Worm (Caenorhabditis elegans) whole organism, L1 larva: Measurements from ENCODE around the gene Y97E10AR.1.

Experiments
- C04F5.9 ChIP-seq: sonication (generic microtip); optimal IDR thresholded peaks from 2 replicates; lab custom pipeline; 2016; ENCODE audit warnings: missing genetic modification characterization, missing compliant biosample characterization
- C16A3.4 ChIP-seq: fragments of 150-350 bp; optimal IDR thresholded peaks from 2 replicates; lab custom pipeline; 2014; ENCODE audit warnings: missing biosample characterization, missing genetic modification characterization
- F16B12.6 ChIP-seq: fragments of 150-350 bp; optimal IDR thresholded peaks from 2 replicates; lab custom pipeline; 2014; ENCODE audit warnings: missing biosample characterization, missing genetic modification characterization
- ama-1 ChIP-seq: fragments of 150-350 bp; optimal IDR thresholded peaks from 2 replicates; lab custom pipeline; 2014
- blmp-1 ChIP-seq: fragments of 150-350 bp; optimal IDR thresholded peaks from 2 replicates; lab custom pipeline; 2014; ENCODE audit warnings: missing biosample characterization, missing genetic modification characterization
- ceh-82 ChIP-seq, 3 experiments: fragments of 150-350 bp in 1 of 3; sonication (generic microtip) in 2 of 3; optimal IDR thresholded peaks; 2 replicates each; lab custom pipeline; 2014 to 2017; ENCODE audit warnings: missing biosample characterization in 3 of 3, missing genetic modification characterization in 3 of 3
- ceh-88 ChIP-seq: fragments of 200-800 bp; sonication (Bioruptor generic); IDR thresholded peaks from 2 replicates; pipeline ENCODE4 v1.3.6; 2022; ENCODE audit warnings: missing genetic modification characterization, missing compliant biosample characterization
- dpl-1 ChIP-seq, 3 experiments: fragments of 150-350 bp in 2 of 3; sonication (generic microtip) in 1 of 3; optimal IDR thresholded peaks; 2 replicates each; lab custom pipeline; 2014 to 2017; ENCODE audit warnings: missing biosample characterization in 3 of 3, missing genetic modification characterization in 3 of 3, missing genetic modification reagents in 3 of 3
- dsc-1 ChIP-seq: sonication (generic microtip); optimal IDR thresholded peaks from 2 replicates; lab custom pipeline; 2016; ENCODE audit warnings: mild to moderate bottlenecking, missing genetic modification characterization, missing compliant biosample characterization
- efl-1 ChIP-seq, 4 experiments: fragments of 150-350 bp; optimal IDR thresholded peaks in 3 of 4; peaks in 1 of 4; 1 replicate in 1 of 4; 2 replicates in 3 of 4; lab custom pipeline; 2014; ENCODE audit warnings: missing biosample characterization in 2 of 4, missing genetic modification characterization in 2 of 4, missing genetic modification reagents in 2 of 4
- efl-3 ChIP-seq: fragments of 200-800 bp; sonication (Bioruptor generic); optimal IDR thresholded peaks from 2 replicates; lab custom pipeline; 2018; ENCODE audit warnings: mild to moderate bottlenecking, missing genetic modification characterization, missing compliant biosample characterization
- egl-27 ChIP-seq, 2 experiments: fragments of 150-350 bp in 1 of 2; sonication (generic microtip); optimal IDR thresholded peaks; 3 replicates each; lab custom pipeline; 2017 to 2018; ENCODE audit warnings: missing biosample characterization in 2 of 2, missing genetic modification characterization in 2 of 2, missing genetic modification reagents in 2 of 2
- fkh-10 ChIP-seq: sonication (generic microtip); optimal IDR thresholded peaks from 2 replicates; lab custom pipeline; 2017; ENCODE audit warnings: missing biosample characterization, missing genetic modification reagents, missing genetic modification characterization
- fkh-8 ChIP-seq: sonication (generic microtip); optimal IDR thresholded peaks from 2 replicates; lab custom pipeline; 2016; ENCODE audit warnings: mild to moderate bottlenecking, missing genetic modification characterization, missing compliant biosample characterization
- hpl-2 ChIP-seq: fragments of 150-350 bp; optimal IDR thresholded peaks from 2 replicates; lab custom pipeline; 2014; ENCODE audit warnings: missing biosample characterization, missing genetic modification reagents, missing genetic modification characterization
- lin-14 ChIP-seq: fragments of 200-800 bp; sonication (Bioruptor generic); optimal IDR thresholded peaks from 2 replicates; lab custom pipeline; 2018; ENCODE audit warnings: mild to moderate bottlenecking, missing genetic modification characterization, moderate library complexity, missing compliant biosample characterization
- lin-35 ChIP-seq, 2 experiments: fragments of 150-350 bp; optimal IDR thresholded peaks; 2 replicates each; lab custom pipeline; 2014; ENCODE audit warnings: missing biosample characterization in 2 of 2, missing genetic modification characterization in 2 of 2, missing genetic modification reagents in 2 of 2
- lin-39 ChIP-seq: fragments of 150-350 bp; optimal IDR thresholded peaks from 2 replicates; lab custom pipeline; 2014; ENCODE audit warnings: missing biosample characterization, missing genetic modification reagents, missing genetic modification characterization
- lsy-2 ChIP-seq, 2 experiments: fragments of 150-350 bp; optimal IDR thresholded peaks; 2 replicates each; lab custom pipeline; 2014; ENCODE audit warnings: missing biosample characterization in 2 of 2, missing genetic modification characterization in 2 of 2
- mep-1 ChIP-seq: fragments of 150-350 bp; optimal IDR thresholded peaks from 2 replicates; lab custom pipeline; 2014; ENCODE audit warnings: missing biosample characterization, missing genetic modification characterization
- nhr-11 ChIP-seq: fragments of 150-350 bp; optimal IDR thresholded peaks from 2 replicates; lab custom pipeline; 2014; ENCODE audit warnings: missing biosample characterization, missing genetic modification characterization
- nhr-20 ChIP-seq: sonication (generic microtip); optimal IDR thresholded peaks from 2 replicates; lab custom pipeline; 2016; ENCODE audit warnings: mild to moderate bottlenecking, missing genetic modification characterization, missing compliant biosample characterization
- nhr-28 ChIP-seq: fragments of 150-350 bp; optimal IDR thresholded peaks from 2 replicates; lab custom pipeline; 2014; ENCODE audit warnings: missing biosample characterization, missing genetic modification characterization
- nhr-47 ChIP-seq: sonication (generic microtip); optimal IDR thresholded peaks from 2 replicates; lab custom pipeline; 2016; ENCODE audit warnings: mild to moderate bottlenecking, missing genetic modification characterization, moderate library complexity, missing compliant biosample characterization
- nhr-71 ChIP-seq: sonication (generic microtip); optimal IDR thresholded peaks from 2 replicates; lab custom pipeline; 2016; ENCODE audit warnings: mild to moderate bottlenecking, missing genetic modification characterization, moderate library complexity, missing compliant biosample characterization
- nhr-77 ChIP-seq: fragments of 150-350 bp; optimal IDR thresholded peaks from 2 replicates; lab custom pipeline; 2014; ENCODE audit warnings: missing biosample characterization, missing genetic modification characterization
- nhr-85 ChIP-seq: sonication (generic microtip); peaks from one replicate; lab custom pipeline; 2016; ENCODE audit warnings: missing genetic modification characterization, inconsistent platforms, missing compliant biosample characterization
- pag-3 ChIP-seq: sonication (generic microtip); optimal IDR thresholded peaks from 2 replicates; lab custom pipeline; 2017; ENCODE audit warnings: missing genetic modification characterization, mild to moderate bottlenecking, missing compliant biosample characterization, antibody characterized with exemption, borderline replicate concordance; ENCODE audit not compliant: insufficient read depth
- pax-3 ChIP-seq: fragments of 200-800 bp; sonication (Bioruptor generic); optimal IDR thresholded peaks from 2 replicates; lab custom pipeline; 2018; ENCODE audit warnings: mild to moderate bottlenecking, missing genetic modification characterization, moderate library complexity, missing compliant biosample characterization
- pqm-1 ChIP-seq: sonication (generic microtip); optimal IDR thresholded peaks from 3 replicates; lab custom pipeline; 2017; ENCODE audit warnings: missing biosample characterization, missing genetic modification characterization
- rnt-1 ChIP-seq: sonication (generic microtip); optimal IDR thresholded peaks from 2 replicates; lab custom pipeline; 2016; ENCODE audit warnings: mild to moderate bottlenecking, missing genetic modification characterization, moderate library complexity, missing compliant biosample characterization
- skn-1 ChIP-seq: fragments of 150-350 bp; optimal IDR thresholded peaks from 2 replicates; lab custom pipeline; 2014; ENCODE audit warnings: missing biosample characterization, missing genetic modification characterization
- snpc-4 ChIP-seq: fragments of 150-350 bp; optimal IDR thresholded peaks from 2 replicates; lab custom pipeline; 2014; ENCODE audit warnings: missing biosample characterization, missing genetic modification characterization
- sox-4 ChIP-seq: sonication (generic microtip); optimal IDR thresholded peaks from 2 replicates; lab custom pipeline; 2016; ENCODE audit warnings: missing genetic modification characterization, missing compliant biosample characterization
- swsn-7 ChIP-seq: sonication (generic microtip); optimal IDR thresholded peaks from 2 replicates; lab custom pipeline; 2016; ENCODE audit warnings: missing genetic modification characterization, missing compliant biosample characterization
- tlp-1 ChIP-seq: fragments of 150-350 bp; optimal IDR thresholded peaks from 2 replicates; lab custom pipeline; 2014; ENCODE audit warnings: missing biosample characterization, missing genetic modification characterization
- unc-62 ChIP-seq: fragments of 150-350 bp; optimal IDR thresholded peaks from 2 replicates; lab custom pipeline; 2014; ENCODE audit warnings: missing biosample characterization, missing genetic modification reagents, missing genetic modification characterization
- unc-98 ChIP-seq: fragments of 200-800 bp; sonication (Bioruptor generic); IDR thresholded peaks from 2 replicates; pipeline ENCODE4 v1.3.6; 2022; ENCODE audit warnings: missing genetic modification characterization, missing compliant biosample characterization
- xbp-1 ChIP-seq: sonication (generic microtip); optimal IDR thresholded peaks from 2 replicates; lab custom pipeline; 2016; ENCODE audit warnings: missing genetic modification characterization, missing compliant biosample characterization
- zag-1 ChIP-seq: fragments of 150-350 bp; optimal IDR thresholded peaks from 2 replicates; lab custom pipeline; 2014; ENCODE audit warnings: missing biosample characterization, missing genetic modification characterization
- zip-4 ChIP-seq: fragments of 200-800 bp; sonication (Bioruptor generic); optimal IDR thresholded peaks from 2 replicates; lab custom pipeline; 2018; ENCODE audit warnings: mild to moderate bottlenecking, missing genetic modification characterization, moderate library complexity, missing compliant biosample characterization
- ztf-4 ChIP-seq: fragments of 150-350 bp; optimal IDR thresholded peaks from 2 replicates; lab custom pipeline; 2014; ENCODE audit warnings: missing biosample characterization, missing genetic modification characterization

Gene Y97E10AR.1

DNA sequence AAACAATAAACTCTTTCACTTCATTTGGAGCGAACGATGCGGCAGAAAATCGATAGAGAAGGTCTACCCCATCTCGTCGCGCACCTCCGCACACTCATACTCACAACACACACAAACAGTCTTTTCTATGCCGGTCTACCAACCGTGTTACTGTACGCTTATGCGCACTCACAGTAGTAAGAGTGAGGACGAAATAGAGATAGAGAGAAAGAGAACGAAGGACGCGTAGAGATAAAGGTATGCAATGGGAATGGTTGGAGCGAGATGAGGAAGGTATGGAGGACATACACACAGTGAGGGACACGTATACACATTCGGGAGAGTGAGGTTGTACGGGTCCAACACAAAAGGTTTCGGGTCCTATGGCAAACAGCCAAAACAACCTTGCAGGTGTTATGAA, 22.5 kb upstream of the Y97E10AR.1 start (continued):
- TF ChIP-seq nhr-20 (tag; lab: Kevin White, UChicago) = peak; percentile 56
- TF ChIP-seq C04F5.9 = no peak
- peak; percentile 46 for TF ChIP-seq C16A3.4
- TF ChIP-seq dsc-1 (tag; lab: Kevin White, UChicago) = no peak
- peak; percentile 13 to 20 for TF ChIP-seq efl-1 (optimal IDR thresholded peaks at IDR 0.05; lab: Kevin White, UChicago)
- peak in 1 of 2 experiments; percentile 93 for TF ChIP-seq efl-1 (GFP tag; optimal IDR thresholded peaks at IDR 0.05 in 1 of 2; lab: Kevin White, UChicago)

DNA sequence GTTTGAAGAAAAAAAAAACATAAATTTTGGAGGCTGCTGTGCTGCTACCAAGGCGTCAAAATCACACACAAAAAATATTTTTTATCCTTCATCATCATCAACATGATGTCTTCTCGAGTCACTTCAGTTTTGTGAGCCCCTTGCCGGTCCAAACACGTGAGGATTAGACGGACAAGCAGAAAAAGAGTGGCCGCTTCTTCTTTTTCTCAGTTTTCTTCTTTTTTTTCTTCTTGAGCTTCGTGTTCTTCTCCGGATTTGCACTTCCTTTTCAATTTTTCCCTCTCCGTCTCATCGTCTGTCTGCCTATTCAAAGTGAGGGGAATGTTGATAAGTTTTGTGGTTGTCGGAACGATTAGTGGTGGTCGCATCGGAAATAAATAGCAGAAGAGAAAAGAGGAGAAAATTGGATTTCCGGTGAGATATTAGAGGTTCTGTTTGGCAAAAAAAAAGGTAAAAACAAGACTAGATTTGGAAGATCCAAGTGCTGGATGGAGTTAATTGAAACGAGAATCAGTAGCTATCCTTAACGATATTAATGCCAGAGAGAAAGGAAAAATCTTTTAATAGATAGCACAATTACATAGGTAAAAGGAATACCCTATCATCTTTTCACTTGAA, 20.8 kb upstream of the Y97E10AR.1 start:
- TF ChIP-seq ama-1 (lab: Kevin White, UChicago) = no peak
- TF ChIP-seq dsc-1 (tag; lab: Kevin White, UChicago) = peak; percentile 26
- peak; percentile 10 for TF ChIP-seq fkh-8 (tag; lab: Kevin White, UChicago)
- no peak for TF ChIP-seq unc-62
- TF ChIP-seq tlp-1 (tag; lab: Kevin White, UChicago) = no peak
- TF ChIP-seq nhr-47 (tag; lab: Kevin White, UChicago) = peak; percentile 4
- TF ChIP-seq hpl-2 (GFP tag; lab: Kevin White, UChicago) = no peak
- no peak for TF ChIP-seq nhr-11
- peak; percentile 18 for TF ChIP-seq skn-1 (tag; lab: Kevin White, UChicago)
- TF ChIP-seq nhr-77 (tag; lab: Kevin White, UChicago) = no peak
- TF ChIP-seq ceh-88 (GFP tag; lab: Robert Waterston, UW) = no peak
- TF ChIP-seq swsn-7 (tag; lab: Kevin White, UChicago) = no peak
- peak; percentile 8 for TF ChIP-seq rnt-1 (tag; lab: Kevin White, UChicago)
- peak in 1 of 3 experiments; percentile 1 for TF ChIP-seq dpl-1 (GFP tag; optimal IDR thresholded peaks at IDR 0.05; lab: Kevin White, UChicago)
- peak; percentile 18 to 42 for TF ChIP-seq lsy-2 (tag; optimal IDR thresholded peaks at IDR 0.05; lab: Kevin White, UChicago)
- no peak for TF ChIP-seq efl-3
- TF ChIP-seq pax-3 = no peak
- no peak for TF ChIP-seq snpc-4
- TF ChIP-seq pag-3 (tag; lab: Kevin White, UChicago) = no peak
- peak; percentile 24 for TF ChIP-seq nhr-71 (tag; lab: Kevin White, UChicago)
- TF ChIP-seq lin-35 (GFP tag; optimal IDR thresholded peaks at IDR 0.05; lab: Kevin White, UChicago) = no peak
- TF ChIP-seq pqm-1 (tag; lab: Kevin White, UChicago) = no peak
- TF ChIP-seq lin-14 (GFP tag; lab: Kevin White, UChicago) = peak; percentile 89
- no peak for TF ChIP-seq ztf-4 (tag; lab: Kevin White, UChicago)
- no peak for TF ChIP-seq C16A3.4
- peak; percentile 46 for TF ChIP-seq blmp-1 (tag; lab: Kevin White, UChicago)
- no peak for TF ChIP-seq unc-98
- TF ChIP-seq xbp-1 (tag; lab: Kevin White, UChicago) = no peak
- TF ChIP-seq F16B12.6 (tag; lab: Kevin White, UChicago) = no peak
- TF ChIP-seq nhr-85 (tag; lab: Kevin White, UChicago) = no peak
- TF ChIP-seq zip-4 = no peak
- TF ChIP-seq egl-27 (tag; optimal IDR thresholded peaks at IDR 0.05; lab: Kevin White, UChicago) = peak in 1 of 2 experiments; percentile 2
- TF ChIP-seq zag-1 (tag; lab: Kevin White, UChicago) = no peak
- no peak for TF ChIP-seq nhr-28 (tag; lab: Kevin White, UChicago)
- peak in 1 of 3 experiments; percentile 7 for TF ChIP-seq ceh-82 (tag; optimal IDR thresholded peaks at IDR 0.05; lab: Kevin White, UChicago)
- TF ChIP-seq mep-1 = peak; percentile 32
- no peak for TF ChIP-seq efl-1 (optimal IDR thresholded peaks at IDR 0.05; lab: Kevin White, UChicago)
- peak in 1 of 2 experiments; percentile 48 for TF ChIP-seq efl-1 (GFP tag; optimal IDR thresholded peaks at IDR 0.05 in 1 of 2; lab: Kevin White, UChicago)
- no peak for TF ChIP-seq nhr-20 (tag; lab: Kevin White, UChicago)
- no peak for TF ChIP-seq C04F5.9
- TF ChIP-seq fkh-10 (GFP tag; lab: Kevin White, UChicago) = peak; percentile 65
- TF ChIP-seq sox-4 (tag; lab: Kevin White, UChicago) = no peak
- TF ChIP-seq lin-39 (tag; lab: Kevin White, UChicago) = no peak
